Worm (Caenorhabditis elegans) whole organism, early embryonic: ENCODE measurements around the gene R07H5.11.
"Not testable (repeated sequence)": the region's sequence is repeated elsewhere in the genome, so short reads cannot be mapped to it uniquely, and the experiment has no call there.

ENCODE experiments used
- B0310.2 ChIP-seq: sonication (generic microtip); optimal IDR thresholded peaks from 2 replicates; lab custom pipeline; 2016; ENCODE audit warnings: mild to moderate bottlenecking, missing genetic modification characterization, missing compliant biosample characterization
- F13C5.2 ChIP-seq: sonication (generic microtip); optimal IDR thresholded peaks from 2 replicates; lab custom pipeline; 2017; ENCODE audit warnings: mild to moderate bottlenecking, missing genetic modification characterization, inconsistent platforms, missing compliant biosample characterization
- aly-1 ChIP-seq: sonication (generic microtip); optimal IDR thresholded peaks from 2 replicates; lab custom pipeline; 2016; ENCODE audit warnings: missing genetic modification characterization, missing compliant biosample characterization
- ama-1 ChIP-seq: fragments of 150-350 bp; optimal IDR thresholded peaks from 2 replicates; lab custom pipeline; 2014
- ceh-13 ChIP-seq: fragments of 200-800 bp; sonication (Bioruptor generic); optimal IDR thresholded peaks from 2 replicates; lab custom pipeline; 2018; ENCODE audit warnings: mild to moderate bottlenecking, missing genetic modification characterization, missing compliant biosample characterization
- ceh-36 ChIP-seq: sonication (generic microtip); optimal IDR thresholded peaks from 2 replicates; lab custom pipeline; 2016; ENCODE audit warnings: missing genetic modification characterization, inconsistent platforms, missing compliant biosample characterization
- ets-7 ChIP-seq: sonication (generic microtip); optimal IDR thresholded peaks from 2 replicates; lab custom pipeline; 2016; ENCODE audit warnings: missing genotype, missing genetic modification characterization, missing compliant biosample characterization
- flt-1 ChIP-seq: fragments of 200-800 bp; sonication (Bioruptor generic); IDR thresholded peaks from 2 replicates; pipeline ENCODE4 v1.3.6; 2022; ENCODE audit warnings: missing genetic modification characterization, missing compliant biosample characterization
- hmbx-1 ChIP-seq: sonication (generic microtip); optimal IDR thresholded peaks from 2 replicates; lab custom pipeline; 2016; ENCODE audit warnings: mild to moderate bottlenecking, missing genetic modification characterization, missing compliant biosample characterization
- hmg-4 ChIP-seq: fragments of 200-800 bp; sonication (Bioruptor generic); optimal IDR thresholded peaks from 2 replicates; lab custom pipeline; 2018; ENCODE audit warnings: mild to moderate bottlenecking, missing genetic modification characterization, missing compliant biosample characterization
- hnd-1 ChIP-seq: sonication (generic microtip); optimal IDR thresholded peaks from 2 replicates; lab custom pipeline; 2016; ENCODE audit warnings: missing genetic modification characterization, missing compliant biosample characterization
- pes-1 ChIP-seq: fragments of 200-800 bp; sonication (Bioruptor generic); IDR thresholded peaks from 2 replicates; pipeline ENCODE4 v1.3.6; 2022; ENCODE audit warnings: missing genetic modification reagents, missing genetic modification characterization, missing compliant biosample characterization
- scrt-1 ChIP-seq: fragments of 200-800 bp; sonication (Bioruptor generic); IDR thresholded peaks from 2 replicates; pipeline ENCODE4 v1.3.6; 2022; ENCODE audit warnings: missing genetic modification characterization, missing compliant biosample characterization
- sea-1 ChIP-seq: fragments of 200-800 bp; sonication (Bioruptor generic); conservative IDR thresholded peaks from 2 replicates; pipeline ENCODE4 v1.3.6; 2022; ENCODE audit warnings: missing genetic modification characterization, missing compliant biosample characterization
- tbx-11 ChIP-seq: fragments of 200-800 bp; sonication (Bioruptor generic); IDR thresholded peaks from 2 replicates; pipeline ENCODE4 v1.3.6; 2022; ENCODE audit warnings: missing genetic modification characterization, missing compliant biosample characterization
- tbx-37 ChIP-seq: fragments of 200-800 bp; sonication (Bioruptor generic); conservative IDR thresholded peaks from 2 replicates; pipeline ENCODE4 v1.3.6; 2022; ENCODE audit warnings: missing genetic modification reagents, missing genetic modification characterization, missing compliant biosample characterization
- tra-4 ChIP-seq: sonication (generic microtip); optimal IDR thresholded peaks from 2 replicates; lab custom pipeline; 2017; ENCODE audit warnings: missing genetic modification characterization, missing compliant biosample characterization

R07H5.11 gene

ce11 chrIV:11186729-11187128 is 15.8 kb upstream of the R07H5.11 start, which contains the start of gene sdz-27:
Gene sdz-27 (plus strand): TSS chrIV:11187029.
- TF ChIP-seq sea-1 (no peak), tra-4 (tag; lab: Kevin White, UChicago) (no peak), scrt-1 (no peak), B0310.2 (tag; lab: Kevin White, UChicago) (no peak), F13C5.2 (tag; lab: Kevin White, UChicago) (no peak), tbx-37 (no peak), ama-1 (no peak), aly-1 (tag; lab: Kevin White, UChicago) (no peak), hmg-4 (no peak), ceh-13 (GFP tag; lab: Kevin White, UChicago) (no peak), ceh-36 (tag; lab: Kevin White, UChicago) (no peak), hnd-1 (tag; lab: Kevin White, UChicago) (no peak), tbx-11 (GFP tag; lab: Robert Waterston, UW) (no peak), pes-1 (no peak)

DNA sequence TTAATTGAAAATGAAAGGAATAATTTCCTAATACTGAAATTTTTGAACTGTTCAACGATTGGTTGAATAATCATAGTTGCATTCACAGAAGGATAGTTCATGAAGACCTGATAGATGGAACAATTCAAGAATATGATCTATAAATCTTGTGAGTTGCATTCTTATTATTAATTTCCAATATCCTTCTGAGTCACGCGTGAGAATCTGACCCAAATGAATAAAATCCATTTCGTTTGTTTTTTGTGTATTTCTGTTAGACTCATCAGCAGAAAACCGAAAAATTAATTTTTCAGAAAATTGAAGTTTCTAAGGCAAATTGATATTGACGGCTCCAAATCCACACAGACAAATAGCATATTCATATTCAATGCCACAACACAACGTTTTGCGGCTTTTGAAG is 13.2 kb upstream of the R07H5.11 start, which contains the start of gene fbxb-79:
Gene fbxb-79, minus strand, starts transcription at position 101 of the 400 bp plus-strand sequence.
- TF ChIP-seq sea-1 (no peak), flt-1 (GFP tag; lab: Robert Waterston, UW) (no peak), hmbx-1 (tag; lab: Kevin White, UChicago) (no peak), hmg-4 (no peak), scrt-1 (no peak), aly-1 (tag; lab: Kevin White, UChicago) (no peak), tra-4 (tag; lab: Kevin White, UChicago) (no peak)

DNA sequence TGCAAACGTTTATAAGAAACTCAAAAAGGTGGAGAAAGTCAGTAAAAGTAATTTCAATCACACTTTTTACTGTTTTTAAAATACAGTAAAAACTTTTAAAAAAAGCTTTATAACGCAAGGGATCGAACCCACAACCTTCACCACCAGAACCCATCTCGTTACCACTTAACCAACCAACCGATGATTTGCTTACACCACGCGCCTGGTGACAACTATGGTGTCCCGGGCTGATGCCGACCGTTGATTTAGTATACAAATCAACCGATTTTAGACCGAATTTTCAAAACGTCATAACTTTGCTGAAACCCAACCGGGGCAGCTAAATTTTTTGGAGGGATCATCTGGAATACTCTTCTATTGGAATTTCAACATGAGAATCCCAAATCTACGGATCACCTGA is 5.7 kb upstream of the R07H5.11 start:
- peak; percentile 83 for TF ChIP-seq flt-1 (GFP tag; lab: Robert Waterston, UW)
- peak; percentile 74 for TF ChIP-seq tbx-11 (GFP tag; lab: Robert Waterston, UW)
- peak; percentile 70; the same call in 1 of the 2 replicates for TF ChIP-seq tbx-37
- peak; percentile 78 for TF ChIP-seq scrt-1
- TF ChIP-seq sea-1: peak; percentile 77; the same call in 1 of the 2 replicates

ce11 chrIV:11198983-11199382 is 3.6 kb upstream of the R07H5.11 start, which contains the start of gene R07H5.16:
Gene R07H5.16 (plus strand): TSS chrIV:11199330.
- not testable (repeated sequence) for TF ChIP-seq hmbx-1 (tag; lab: Kevin White, UChicago); hnd-1 (tag; lab: Kevin White, UChicago); ceh-13 (GFP tag; lab: Kevin White, UChicago)

DNA sequence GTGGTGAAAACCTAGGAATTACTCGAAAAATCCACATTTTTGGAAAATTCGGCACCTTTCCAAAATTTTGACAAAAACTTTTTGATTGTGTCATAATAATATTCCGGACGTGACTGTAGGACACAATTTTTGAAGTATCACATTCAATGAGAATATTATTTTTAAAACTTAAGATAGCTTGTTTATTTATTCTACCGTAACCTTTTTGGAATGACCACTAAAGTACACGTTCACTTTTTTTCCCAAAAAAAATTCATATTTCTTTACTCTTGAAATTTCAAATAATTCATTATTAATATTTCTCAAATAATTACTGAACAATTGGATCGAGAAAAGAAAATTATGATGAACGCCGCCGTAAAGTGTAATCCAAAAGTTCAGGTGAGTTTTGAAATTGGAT is 4.6 kb downstream of the R07H5.11 start, which contains the start of gene R07H5.9:
Gene R07H5.9, plus strand, starts transcription at position 301 of the 400 bp plus-strand sequence.
- no peak for TF ChIP-seq hmg-4
- TF ChIP-seq tbx-11 (GFP tag; lab: Robert Waterston, UW): no peak
- no peak for TF ChIP-seq ama-1

DNA sequence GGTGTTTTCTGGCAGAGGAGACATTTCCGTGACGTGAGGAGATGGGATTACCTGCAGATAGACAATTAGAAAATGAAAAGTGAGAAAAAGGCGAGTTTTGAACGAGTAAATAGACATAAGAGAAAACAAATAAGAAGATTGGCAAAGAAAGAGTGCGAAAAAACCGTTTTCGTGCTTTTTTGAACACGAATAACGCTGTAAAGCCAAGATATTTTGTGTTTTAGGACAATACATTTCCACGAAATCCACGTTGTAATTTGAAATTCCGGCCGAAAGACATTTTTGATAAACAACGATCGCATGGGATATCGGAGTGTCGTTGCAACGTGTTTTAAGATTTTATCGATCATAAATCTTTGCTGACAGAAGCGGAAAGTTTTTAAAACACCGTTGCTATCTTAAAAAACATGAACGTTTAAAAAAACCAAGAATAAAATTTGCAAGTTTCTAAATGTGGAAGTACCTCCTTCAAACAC is 8.3 kb downstream of the R07H5.11 start, which contains the start of gene adk-1:
Gene adk-1, minus strand, starts transcription at position 51 of the 476 bp plus-strand sequence.
- no peak for TF ChIP-seq tbx-11 (GFP tag; lab: Robert Waterston, UW)
- TF ChIP-seq aly-1 (tag; lab: Kevin White, UChicago): no peak
- TF ChIP-seq sea-1: no peak
- no peak for TF ChIP-seq scrt-1
- no peak for TF ChIP-seq tra-4 (tag; lab: Kevin White, UChicago)
- no peak for TF ChIP-seq flt-1 (GFP tag; lab: Robert Waterston, UW)
- no peak for TF ChIP-seq ceh-13 (GFP tag; lab: Kevin White, UChicago)
- no peak for TF ChIP-seq pes-1
- no peak for TF ChIP-seq ama-1
- no peak for TF ChIP-seq F13C5.2 (tag; lab: Kevin White, UChicago)

- TF ChIP-seq hmbx-1 (tag; lab: Kevin White, UChicago): no peak
- no peak for TF ChIP-seq ets-7 (tag; lab: Kevin White, UChicago)
- TF ChIP-seq aly-1 (tag; lab: Kevin White, UChicago): no peak
- TF ChIP-seq ceh-36 (tag; lab: Kevin White, UChicago): no peak
- TF ChIP-seq hnd-1 (tag; lab: Kevin White, UChicago): no peak
Measured at ce11 chrIV:11211547-11211946, 9.0 kb downstream of the R07H5.11 start.

DNA sequence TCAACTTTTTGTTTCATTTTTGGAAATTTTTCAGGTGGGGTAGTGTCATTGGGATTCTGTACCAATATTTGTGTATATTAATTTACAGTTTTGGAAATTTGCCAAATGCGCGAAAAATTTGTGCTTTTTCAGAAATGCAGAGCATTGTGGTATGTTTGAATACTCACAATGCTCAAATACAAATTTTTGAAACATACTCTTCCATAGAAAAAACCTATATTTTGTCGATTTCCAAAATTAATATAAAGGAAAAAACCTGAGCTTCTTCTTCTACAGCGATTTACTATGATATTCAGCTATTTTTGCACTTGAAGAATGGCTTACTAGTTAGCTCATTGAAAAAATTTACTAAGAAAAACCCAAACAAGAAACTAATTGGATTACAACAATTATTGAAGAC is 10.4 kb downstream of the R07H5.11 start:
- TF ChIP-seq scrt-1 (no peak), ceh-36 (tag; lab: Kevin White, UChicago) (no peak), ets-7 (tag; lab: Kevin White, UChicago) (no peak), flt-1 (GFP tag; lab: Robert Waterston, UW) (no peak), B0310.2 (tag; lab: Kevin White, UChicago) (no peak), ama-1 (no peak), hmg-4 (no peak), pes-1 (no peak), aly-1 (tag; lab: Kevin White, UChicago) (no peak)

ce11 chrIV:11218037-11218436 is 15.5 kb downstream of the R07H5.11 start, which contains the start of gene zip-6:
Gene zip-6 (minus strand): TSS chrIV:11218137.
- TF ChIP-seq ceh-13 (GFP tag; lab: Kevin White, UChicago) (no peak), flt-1 (GFP tag; lab: Robert Waterston, UW) (no peak), tra-4 (tag; lab: Kevin White, UChicago) (no peak), ama-1 (no peak), sea-1 (no peak), ceh-36 (tag; lab: Kevin White, UChicago) (no peak), F13C5.2 (tag; lab: Kevin White, UChicago) (no peak), hmg-4 (no peak), tbx-11 (GFP tag; lab: Robert Waterston, UW) (no peak), hmbx-1 (tag; lab: Kevin White, UChicago) (no peak), B0310.2 (tag; lab: Kevin White, UChicago) (no peak), aly-1 (tag; lab: Kevin White, UChicago) (no peak)
